Fruit fly (Drosophila melanogaster): ENCODE measurements around the gene CG1910.

DNA sequence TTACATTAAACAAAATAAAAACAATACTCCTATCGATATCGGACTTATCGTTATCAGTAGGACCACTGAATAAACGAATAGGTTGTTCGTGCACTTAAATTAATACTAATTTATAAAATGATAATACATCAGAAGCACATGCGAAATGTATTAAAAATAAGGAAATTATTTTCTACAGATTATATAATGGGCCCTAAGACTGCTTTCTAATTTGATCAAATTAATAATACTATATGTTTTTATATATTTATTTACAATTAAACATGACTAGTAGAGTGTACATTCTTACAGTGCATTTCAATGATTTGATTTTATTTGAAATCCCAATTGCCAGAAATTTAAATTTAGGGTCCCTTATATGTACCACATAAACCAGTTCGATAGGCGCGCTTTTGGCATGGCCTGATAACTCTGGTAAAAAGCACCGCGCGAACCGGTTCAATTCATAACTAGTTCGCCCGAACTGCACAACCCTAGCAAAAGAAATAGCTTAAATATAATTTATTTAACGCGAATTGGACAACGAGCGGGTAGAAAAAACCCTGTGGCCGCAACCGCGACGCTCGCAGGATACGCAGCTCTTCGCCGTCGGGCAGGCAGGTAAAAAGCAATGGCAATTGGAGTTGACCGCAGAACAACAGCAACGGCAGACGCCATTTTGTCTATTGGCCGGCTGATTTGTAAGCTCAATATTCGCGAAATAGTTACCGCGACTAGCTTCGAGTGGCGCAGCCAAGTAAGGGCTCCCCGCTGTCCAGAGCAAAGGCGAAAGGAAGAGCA, 29.3 kb downstream of the CG1910 start, which contains the start of the genes CG2126 and faf:
- TF ChIP-seq OdsH (GFP tag; optimal IDR thresholded peaks at IDR 0.05) (no peak), CG6808 (GFP tag; optimal IDR thresholded peaks at IDR 0.05) (no peak), CG11762 (GFP tag; optimal IDR thresholded peaks at IDR 0.05; ENCODE audit: insufficient read depth) (peak; percentile 39), Met (GFP tag; optimal IDR thresholded peaks at IDR 0.05) (no peak), net (GFP tag; optimal IDR thresholded peaks at IDR 0.05) (peak; percentile 64), svp (GFP tag) (no peak), CG6163 (GFP tag; IDR thresholded peaks at IDR 0.05) (peak; percentile 64; the same call in 2 of the 3 replicates), CG16779 (tag; optimal IDR thresholded peaks at IDR 0.05) (no peak), acj6 (GFP tag; optimal IDR thresholded peaks at IDR 0.05) (peak; percentile 68), lz (GFP tag; optimal IDR thresholded peaks at IDR 0.05) (peak; percentile 60), CG3919 (GFP tag; optimal IDR thresholded peaks at IDR 0.05) (no peak), fd85E (GFP tag; optimal IDR thresholded peaks at IDR 0.05) (no peak), CG6854 (GFP tag; optimal IDR thresholded peaks at IDR 0.05) (no peak), CG10669 (GFP tag; optimal IDR thresholded peaks at IDR 0.05) (no peak)

All from whole organism, prepupa.